Fruit fly (Drosophila melanogaster) whole organism, adult: ENCODE data around the gene Trissin.

ENCODE experiments used
- CG11617 ChIP-seq: fragments of 200-800 bp; sonication (Bioruptor generic); optimal IDR thresholded peaks from 2 replicates; lab custom pipeline; 2017; ENCODE audit warnings: mild to moderate bottlenecking, missing biosample characterization, missing genetic modification reagents, missing genetic modification characterization
- CG12768 ChIP-seq: fragments of 200-800 bp; sonication (Bioruptor generic); optimal IDR thresholded peaks from 2 replicates; lab custom pipeline; 2017; ENCODE audit warnings: missing biosample characterization, missing genetic modification characterization, mild to moderate bottlenecking, moderate library complexity, missing genetic modification reagents
- CG14711 ChIP-seq: fragments of 200-800 bp; sonication (Bioruptor generic); optimal IDR thresholded peaks from 2 replicates; lab custom pipeline; 2018; ENCODE audit warnings: missing biosample characterization, mild to moderate bottlenecking, missing genetic modification characterization, moderate library complexity
- CG1620 ChIP-seq: fragments of 200-800 bp; sonication (Bioruptor generic); optimal IDR thresholded peaks from 2 replicates; lab custom pipeline; 2016; ENCODE audit warnings: missing biosample characterization, missing genetic modification characterization
- CG33017 ChIP-seq: fragments of 200-800 bp; sonication (Bioruptor generic); optimal IDR thresholded peaks from 2 replicates; lab custom pipeline; 2018; ENCODE audit warnings: missing biosample characterization, mild to moderate bottlenecking, missing genetic modification characterization, moderate library complexity
- CG5204 ChIP-seq: fragments of 200-800 bp; sonication (Bioruptor generic); optimal IDR thresholded peaks from 2 replicates; lab custom pipeline; 2016; ENCODE audit warnings: missing biosample characterization, missing genetic modification characterization
- CG7045 ChIP-seq: fragments of 200-800 bp; sonication (Bioruptor generic); optimal IDR thresholded peaks from 2 replicates; lab custom pipeline; 2017; ENCODE audit warnings: missing biosample characterization, mild to moderate bottlenecking, missing genetic modification characterization
- CG7101 ChIP-seq: fragments of 200-800 bp; sonication (Bioruptor generic); optimal IDR thresholded peaks from 2 replicates; lab custom pipeline; 2018; ENCODE audit warnings: missing biosample characterization, mild to moderate bottlenecking, missing genetic modification characterization, moderate library complexity
- Clk ChIP-seq: fragments of 200-800 bp; sonication (Bioruptor generic); optimal IDR thresholded peaks from 2 replicates; lab custom pipeline; 2017; ENCODE audit warnings: missing biosample characterization, missing genetic modification characterization
- Crg-1 ChIP-seq: fragments of 200-800 bp; sonication (Bioruptor generic); optimal IDR thresholded peaks from 2 replicates; lab custom pipeline; 2016; ENCODE audit warnings: missing biosample characterization, missing genetic modification characterization
- Hr96 ChIP-seq: fragments of 200-800 bp; sonication (Bioruptor generic); optimal IDR thresholded peaks from 2 replicates; lab custom pipeline; 2016; ENCODE audit warnings: missing biosample characterization, missing genetic modification characterization
- Mnt ChIP-seq: fragments of 200-800 bp; sonication (Bioruptor generic); optimal IDR thresholded peaks from 2 replicates; lab custom pipeline; 2016; ENCODE audit warnings: missing biosample characterization, mild to moderate bottlenecking, missing genetic modification characterization
- bab1 ChIP-seq: fragments of 200-800 bp; sonication (Bioruptor generic); optimal IDR thresholded peaks from 3 replicates; lab custom pipeline; 2019; ENCODE audit warnings: missing biosample characterization, mild to moderate bottlenecking, missing genetic modification characterization, moderate library complexity
- cic ChIP-seq: fragments of 200-800 bp; sonication (Bioruptor generic); optimal IDR thresholded peaks from 2 replicates; lab custom pipeline; 2017; ENCODE audit warnings: missing biosample characterization, mild to moderate bottlenecking, missing genetic modification characterization, moderate library complexity
- cnc ChIP-seq, 2 experiments: fragments of >200 bp; optimal IDR thresholded peaks; 2 replicates each; lab custom pipeline; 2017
- kay ChIP-seq: fragments of 200-800 bp; sonication (Bioruptor generic); peaks from one replicate; lab custom pipeline; 2016; ENCODE audit warnings: missing biosample characterization, missing genetic modification characterization, borderline replicate concordance
- ovo ChIP-seq: fragments of 200-800 bp; sonication (Bioruptor generic); optimal IDR thresholded peaks from 2 replicates; lab custom pipeline; 2016; ENCODE audit warnings: missing biosample characterization, missing genetic modification characterization
- pad ChIP-seq: fragments of 200-800 bp; sonication (Bioruptor generic); optimal IDR thresholded peaks from 3 replicates; lab custom pipeline; 2017; ENCODE audit warnings: missing biosample characterization, missing genetic modification characterization, mild to moderate bottlenecking, moderate library complexity, missing genetic modification reagents
- tj ChIP-seq: fragments of 200-800 bp; sonication (Bioruptor generic); optimal IDR thresholded peaks from 3 replicates; lab custom pipeline; 2017; ENCODE audit warnings: missing biosample characterization, mild to moderate bottlenecking, missing genetic modification characterization, moderate library complexity
- toe ChIP-seq: fragments of 200-800 bp; sonication (Bioruptor generic); optimal IDR thresholded peaks from 2 replicates; lab custom pipeline; 2016; ENCODE audit warnings: missing biosample characterization, missing genetic modification characterization

Gene Trissin

dm6 chr3R:15475973-15476692, 9.1 kb downstream of the Trissin start, which contains the start of gene AdamTS-A:
TSS of gene AdamTS-A (minus strand) at chr3R:15476193.
- TF ChIP-seq tj, result peak; percentile 33
- TF ChIP-seq kay (GFP tag; lab: Kevin White, UChicago), result no peak

DNA sequence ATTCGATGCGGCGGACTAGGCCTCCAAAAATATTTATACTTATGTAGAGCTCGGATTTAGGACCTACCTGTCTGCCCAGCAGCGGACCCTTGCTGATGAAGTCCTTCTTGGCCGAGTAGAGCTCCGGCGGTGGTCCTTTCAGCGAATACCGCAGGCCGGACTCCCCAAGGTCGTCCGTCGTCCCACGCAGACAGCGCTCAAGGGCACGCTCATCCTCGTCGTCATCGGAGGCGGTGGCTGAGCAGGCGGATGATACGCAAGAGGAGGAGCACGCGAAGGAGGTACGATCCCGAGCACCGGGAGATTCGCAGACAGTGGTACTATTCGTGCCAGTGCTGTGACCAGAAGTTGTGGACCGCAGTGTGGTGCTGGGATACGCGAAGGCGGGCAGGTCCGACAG, 10.4 kb downstream of the Trissin start:
- TF ChIP-seq pad (GFP tag; lab: Kevin White, UChicago) (no peak), CG33017 (tag; lab: Kevin White, UChicago) (no peak), CG11617 (GFP tag; lab: Kevin White, UChicago) (no peak), CG12768 (GFP tag; lab: Kevin White, UChicago) (no peak), CG7101 (tag; lab: Kevin White, UChicago) (no peak), ovo (GFP tag; lab: Kevin White, UChicago) (no peak), Mnt (no peak), toe (no peak), CG7045 (GFP tag; lab: Kevin White, UChicago) (no peak), kay (GFP tag; lab: Kevin White, UChicago) (no peak), CG14711 (no peak), CG5204 (GFP tag; lab: Kevin White, UChicago) (no peak), bab1 (GFP tag; lab: Kevin White, UChicago) (no peak), CG1620 (GFP tag; lab: Kevin White, UChicago) (no peak), cic (GFP tag; lab: Kevin White, UChicago) (no peak), Clk (GFP tag; lab: Kevin White, UChicago) (no peak), cnc (optimal IDR thresholded peaks at IDR 0.05; lab: Kevin White, UChicago) (no peak), Crg-1 (no peak), tj (no peak), Hr96 (no peak)

- no peak for TF ChIP-seq Crg-1
- TF ChIP-seq CG12768 (GFP tag; lab: Kevin White, UChicago), result no peak
- TF ChIP-seq ovo (GFP tag; lab: Kevin White, UChicago), result no peak
- TF ChIP-seq CG14711, result no peak
- no peak for TF ChIP-seq toe
- no peak for TF ChIP-seq Clk (GFP tag; lab: Kevin White, UChicago)
- no peak for TF ChIP-seq CG7045 (GFP tag; lab: Kevin White, UChicago)
- TF ChIP-seq bab1 (GFP tag; lab: Kevin White, UChicago), result no peak
- TF ChIP-seq cnc (optimal IDR thresholded peaks at IDR 0.05; lab: Kevin White, UChicago), result no peak
- TF ChIP-seq tj, result no peak
- no peak for TF ChIP-seq CG5204 (GFP tag; lab: Kevin White, UChicago)
- TF ChIP-seq pad (GFP tag; lab: Kevin White, UChicago), result no peak
- no peak for TF ChIP-seq CG11617 (GFP tag; lab: Kevin White, UChicago)
- TF ChIP-seq Hr96, result no peak
- TF ChIP-seq CG1620 (GFP tag; lab: Kevin White, UChicago), result no peak
- no peak for TF ChIP-seq kay (GFP tag; lab: Kevin White, UChicago)
Observed at dm6 chr3R:15473360-15473938, 11.7 kb downstream of the Trissin start.

DNA sequence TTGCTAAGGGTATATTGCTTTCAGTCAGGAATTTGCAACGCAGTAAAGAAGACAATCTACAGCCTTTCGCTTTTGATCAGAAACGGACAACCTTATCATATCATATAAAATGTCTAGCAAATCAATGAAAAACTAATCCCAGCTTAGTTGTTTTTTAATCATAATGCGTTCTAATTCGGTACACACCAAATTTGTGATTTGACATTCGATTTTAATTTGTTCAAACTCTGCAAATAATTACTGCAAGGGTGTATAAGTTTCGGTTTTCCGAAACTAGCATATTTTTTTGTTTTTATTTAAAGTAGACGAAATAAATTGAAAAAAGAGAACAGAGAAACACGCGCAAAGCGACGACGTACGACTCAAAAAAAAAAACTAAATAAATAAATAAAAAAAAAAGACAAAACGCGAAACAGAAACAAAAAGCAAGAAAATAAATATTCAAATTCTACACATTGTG, 12.4 kb downstream of the Trissin start:
- TF ChIP-seq CG11617 (GFP tag; lab: Kevin White, UChicago) (peak; percentile 12), bab1 (GFP tag; lab: Kevin White, UChicago) (peak; percentile 76), tj (peak; percentile 69), CG14711 (no peak), kay (GFP tag; lab: Kevin White, UChicago) (peak; percentile 50), CG7101 (tag; lab: Kevin White, UChicago) (no peak), cic (GFP tag; lab: Kevin White, UChicago) (no peak)

DNA sequence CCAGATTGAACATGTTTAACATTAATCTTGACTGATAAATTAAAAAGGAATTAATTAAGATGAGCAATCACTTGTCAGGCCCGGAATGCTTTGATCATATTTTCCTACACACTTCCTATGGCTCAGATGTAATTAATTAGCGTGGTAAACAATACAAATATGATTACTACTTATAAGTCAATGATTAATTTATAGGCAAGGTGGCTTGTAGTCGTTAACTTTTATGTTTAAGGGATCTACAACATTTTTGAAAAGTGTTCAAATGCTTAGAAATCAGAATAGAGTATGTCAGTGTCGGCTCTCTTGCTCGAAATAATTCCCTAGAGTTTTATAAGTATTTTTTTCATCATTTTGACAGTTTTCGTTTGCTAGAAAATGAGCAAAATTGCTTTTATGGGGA, 13.5 kb downstream of the Trissin start:
- no peak for TF ChIP-seq pad (GFP tag; lab: Kevin White, UChicago)
- TF ChIP-seq CG7045 (GFP tag; lab: Kevin White, UChicago), result no peak
- TF ChIP-seq CG33017 (tag; lab: Kevin White, UChicago), result no peak
- TF ChIP-seq bab1 (GFP tag; lab: Kevin White, UChicago), result no peak
- TF ChIP-seq kay (GFP tag; lab: Kevin White, UChicago), result no peak
- no peak for TF ChIP-seq cic (GFP tag; lab: Kevin White, UChicago)
- no peak for TF ChIP-seq cnc (optimal IDR thresholded peaks at IDR 0.05; lab: Kevin White, UChicago)
- TF ChIP-seq Clk (GFP tag; lab: Kevin White, UChicago), result no peak
- no peak for TF ChIP-seq CG12768 (GFP tag; lab: Kevin White, UChicago)
- TF ChIP-seq CG1620 (GFP tag; lab: Kevin White, UChicago), result no peak
- no peak for TF ChIP-seq Crg-1
- TF ChIP-seq ovo (GFP tag; lab: Kevin White, UChicago), result no peak
- TF ChIP-seq CG7101 (tag; lab: Kevin White, UChicago), result no peak
- TF ChIP-seq CG5204 (GFP tag; lab: Kevin White, UChicago), result no peak
- no peak for TF ChIP-seq toe
- no peak for TF ChIP-seq CG14711
- no peak for TF ChIP-seq tj
- TF ChIP-seq CG11617 (GFP tag; lab: Kevin White, UChicago), result no peak
- no peak for TF ChIP-seq Mnt
